Fruit fly (Drosophila melanogaster) whole organism: ENCODE results near the gene Fancd2.

Experiments used
- CG8478 ChIP-seq: fragments of >200 bp; optimal IDR thresholded peaks from 2 replicates; lab custom pipeline; 2018; ENCODE audit warnings: inconsistent platforms
- Dll ChIP-seq: fragments of >200 bp; optimal IDR thresholded peaks from 2 replicates; lab custom pipeline; 2017
- EcR ChIP-seq, 2 experiments: fragments of >200 bp; optimal IDR thresholded peaks; 2 replicates each; lab custom pipeline; 2017; ENCODE audit warnings: missing biosample characterization in 2 of 2, missing genetic modification characterization in 2 of 2, missing genetic modification reagents in 2 of 2
- pan ChIP-seq: fragments of >200 bp; optimal IDR thresholded peaks from 2 replicates; lab custom pipeline; 2017
- psq ChIP-seq: fragments of >200 bp; optimal IDR thresholded peaks from 2 replicates; lab custom pipeline; 2017
- usp ChIP-seq: fragments of >200 bp; optimal IDR thresholded peaks from 2 replicates; lab custom pipeline; 2017; ENCODE audit warnings: missing biosample characterization, missing genetic modification characterization, mixed read lengths

The Fancd2 gene

dm6 chr3R:20832689-20833524, 16.9 kb upstream of the Fancd2 start, which contains the start of gene Synd:
TSS of gene Synd (plus strand) at chr3R:20832799.
- TF ChIP-seq EcR (GFP tag; optimal IDR thresholded peaks at IDR 0.05; lab: Kevin White, UChicago) (peak in 1 of 2 experiments; percentile 36), CG8478 (lab: Kevin White, UChicago) (no peak), Dll (lab: Kevin White, UChicago) (no peak), usp (GFP tag; lab: Kevin White, UChicago) (no peak), pan (no peak), psq (no peak)

- TF ChIP-seq usp (GFP tag; lab: Kevin White, UChicago): no peak
- TF ChIP-seq pan: no peak
- TF ChIP-seq psq: no peak
- no peak for TF ChIP-seq Dll (lab: Kevin White, UChicago)
- TF ChIP-seq CG8478 (lab: Kevin White, UChicago): no peak
- no peak for TF ChIP-seq EcR (GFP tag; optimal IDR thresholded peaks at IDR 0.05; lab: Kevin White, UChicago)
These were observed 15.0 kb upstream of the Fancd2 start, which contains the start of gene CG31223 for dm6 chr3R:20830963-20831362. TSS of gene CG31223 (plus strand) at chr3R:20831127.

- TF ChIP-seq Dll (lab: Kevin White, UChicago) (no peak), psq (no peak), EcR (GFP tag; optimal IDR thresholded peaks at IDR 0.05; lab: Kevin White, UChicago) (no peak), pan (no peak), usp (GFP tag; lab: Kevin White, UChicago) (no peak), CG8478 (lab: Kevin White, UChicago) (no peak)
These were observed 14.2 kb upstream of the Fancd2 start, which contains the start of gene Adss for dm6 chr3R:20830153-20830695. TSS of gene Adss (minus strand) at chr3R:20830580.

- TF ChIP-seq EcR (GFP tag; optimal IDR thresholded peaks at IDR 0.05; lab: Kevin White, UChicago) (no peak), pan (no peak), CG8478 (lab: Kevin White, UChicago) (no peak)
These were observed 13.6 kb upstream of the Fancd2 start for dm6 chr3R:20829416-20830131.

DNA sequence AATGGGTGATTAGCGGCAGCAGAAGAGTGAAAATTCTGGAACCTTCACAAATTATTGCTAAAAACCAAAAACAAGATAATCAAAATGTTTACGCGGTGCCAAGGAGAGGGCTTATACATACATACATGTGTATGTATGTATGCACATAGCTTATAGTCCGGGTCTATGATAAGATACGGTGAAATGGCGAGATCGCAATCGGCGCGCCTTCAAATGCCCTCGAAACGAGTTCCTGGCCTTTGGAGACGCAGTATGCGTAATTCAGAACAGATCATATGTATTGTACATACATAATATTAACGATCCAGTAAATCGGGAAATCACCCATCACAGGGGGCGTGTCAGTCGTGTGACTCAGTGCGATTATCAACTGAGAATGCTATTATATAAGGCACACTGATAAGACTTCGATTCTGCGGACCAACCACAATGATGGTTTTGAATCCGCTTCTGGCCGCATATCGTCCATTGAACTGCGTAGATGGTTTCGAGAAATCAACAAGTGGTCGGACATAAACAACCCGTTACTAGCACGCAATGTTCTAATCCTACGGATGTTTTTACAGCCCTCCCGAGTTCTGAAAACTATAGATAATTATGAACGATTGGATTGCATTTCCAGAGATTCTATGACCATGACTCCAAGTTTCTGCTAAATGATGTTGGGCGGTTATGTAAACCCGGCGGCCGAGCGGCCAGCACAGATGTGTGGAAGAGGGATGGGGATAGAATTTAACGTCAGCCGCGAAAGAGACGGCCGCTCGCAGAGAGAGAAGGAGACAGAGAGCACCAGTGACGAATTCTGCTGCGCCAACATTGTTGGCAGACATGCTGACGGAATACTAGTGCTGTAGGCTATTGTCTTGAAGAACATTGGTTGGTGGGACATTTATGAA, 12.8 kb upstream of the Fancd2 start:
- TF ChIP-seq EcR (GFP tag; optimal IDR thresholded peaks at IDR 0.05; lab: Kevin White, UChicago) (peak in 1 of 2 experiments; percentile 80), psq (no peak), CG8478 (lab: Kevin White, UChicago) (peak; percentile 1)

- TF ChIP-seq CG8478 (lab: Kevin White, UChicago) (no peak), Dll (lab: Kevin White, UChicago) (no peak), EcR (GFP tag; optimal IDR thresholded peaks at IDR 0.05; lab: Kevin White, UChicago) (no peak)
These were observed 10.9 kb upstream of the Fancd2 start for dm6 chr3R:20826929-20827328.

DNA sequence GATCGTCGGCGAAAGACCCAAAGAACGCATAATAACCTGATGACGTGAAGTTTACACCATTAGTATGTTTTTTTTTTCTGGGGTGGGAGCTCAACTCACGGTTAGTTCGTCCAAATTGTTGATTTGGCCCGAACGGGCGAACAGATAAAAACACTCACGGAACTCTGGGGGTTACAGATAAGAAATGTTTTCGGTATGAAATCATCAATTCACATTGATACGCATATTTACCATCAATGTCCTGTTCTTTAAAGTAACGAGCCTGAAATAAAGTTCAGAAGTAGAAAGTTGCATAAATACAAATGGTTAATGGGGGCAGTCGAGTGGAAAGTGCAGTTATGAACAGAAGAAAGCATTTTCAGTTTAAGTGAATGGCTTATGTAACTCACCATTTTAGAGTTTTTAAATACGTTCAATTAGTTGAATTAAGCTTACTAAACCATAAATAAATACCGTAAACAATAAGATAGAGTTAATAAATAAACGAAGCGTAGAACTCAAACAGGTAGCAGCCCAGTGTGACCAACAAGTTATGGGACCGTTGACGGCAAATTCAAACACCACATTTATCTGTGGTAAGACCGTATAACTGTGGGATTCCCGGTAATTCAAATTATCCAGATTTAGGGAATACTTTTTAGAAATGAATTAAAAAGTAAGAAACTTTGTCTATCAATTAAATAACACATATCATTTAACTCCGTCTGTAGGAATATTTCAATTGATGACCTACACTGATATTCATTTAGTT, 7.9 kb upstream of the Fancd2 start, which contains the start of gene CG17272:
Gene CG17272, minus strand, starts transcription at position 536 of the 751 bp plus-strand sequence.
- TF ChIP-seq usp (GFP tag; lab: Kevin White, UChicago) (no peak), EcR (GFP tag; optimal IDR thresholded peaks at IDR 0.05; lab: Kevin White, UChicago) (no peak), psq (no peak), CG8478 (lab: Kevin White, UChicago) (no peak), Dll (lab: Kevin White, UChicago) (no peak)

dm6 chr3R:20821815-20822375, 5.9 kb upstream of the Fancd2 start, which contains the start of the genes CG17271 and RpS20:
TSS of gene CG17271 (minus strand) at chr3R:20821848.
TSS of gene RpS20 (plus strand) at chr3R:20822181.
- no peak for TF ChIP-seq Dll (lab: Kevin White, UChicago)
- no peak for TF ChIP-seq CG8478 (lab: Kevin White, UChicago)
- TF ChIP-seq usp (GFP tag; lab: Kevin White, UChicago): no peak
- TF ChIP-seq psq: no peak
- no peak for TF ChIP-seq EcR (GFP tag; optimal IDR thresholded peaks at IDR 0.05; lab: Kevin White, UChicago)
- TF ChIP-seq pan: no peak

dm6 chr3R:20818689-20819088, 2.7 kb upstream of the Fancd2 start, which contains the start of gene CG17270:
TSS of gene CG17270 (minus strand) at chr3R:20818929.
- TF ChIP-seq Dll (lab: Kevin White, UChicago): no peak
- no peak for TF ChIP-seq CG8478 (lab: Kevin White, UChicago)
- TF ChIP-seq psq: no peak
- no peak for TF ChIP-seq usp (GFP tag; lab: Kevin White, UChicago)
- no peak for TF ChIP-seq EcR (GFP tag; optimal IDR thresholded peaks at IDR 0.05; lab: Kevin White, UChicago)
- no peak for TF ChIP-seq pan

- TF ChIP-seq Dll (lab: Kevin White, UChicago): no peak
- no peak for TF ChIP-seq pan
- no peak for TF ChIP-seq usp (GFP tag; lab: Kevin White, UChicago)
- TF ChIP-seq CG8478 (lab: Kevin White, UChicago): no peak
- TF ChIP-seq EcR (GFP tag; optimal IDR thresholded peaks at IDR 0.05; lab: Kevin White, UChicago): no peak
- no peak for TF ChIP-seq psq
These were observed 2.2 kb upstream of the Fancd2 start for dm6 chr3R:20818237-20818636.
